Worm (Caenorhabditis elegans): ENCODE results near the gene Y37H2C.4.
"Not testable (repeated sequence)": the region's sequence is repeated elsewhere in the genome, so short reads cannot be mapped to it uniquely, and the experiment has no call there.

Y37H2C.4 gene

ce11 chrV:18290642-18291041 is 20.1 kb downstream of the Y37H2C.4 start, which contains the start of gene Y51A2A.4:
Y51A2A.4 (plus strand) TSS chrV:18290942.
- no peak for TF ChIP-seq pqm-1 (tag; optimal IDR thresholded peaks at IDR 0.05)
- TF ChIP-seq nhr-77 (tag; optimal IDR thresholded peaks at IDR 0.05): no peak
- no peak for TF ChIP-seq unc-62 (GFP tag; optimal IDR thresholded peaks at IDR 0.05)
- no peak for TF ChIP-seq ceh-28 (tag; optimal IDR thresholded peaks at IDR 0.05)
- TF ChIP-seq fkh-10 (GFP tag; optimal IDR thresholded peaks at IDR 0.05): no peak
- TF ChIP-seq nhr-23 (tag; optimal IDR thresholded peaks at IDR 0.05): no peak
- TF ChIP-seq egl-5 (tag; optimal IDR thresholded peaks at IDR 0.05): no peak
- no peak for TF ChIP-seq ceh-82 (tag; optimal IDR thresholded peaks at IDR 0.05)
- TF ChIP-seq nfya-1 (tag; optimal IDR thresholded peaks at IDR 0.05; ENCODE audit: insufficient read depth): no peak

DNA sequence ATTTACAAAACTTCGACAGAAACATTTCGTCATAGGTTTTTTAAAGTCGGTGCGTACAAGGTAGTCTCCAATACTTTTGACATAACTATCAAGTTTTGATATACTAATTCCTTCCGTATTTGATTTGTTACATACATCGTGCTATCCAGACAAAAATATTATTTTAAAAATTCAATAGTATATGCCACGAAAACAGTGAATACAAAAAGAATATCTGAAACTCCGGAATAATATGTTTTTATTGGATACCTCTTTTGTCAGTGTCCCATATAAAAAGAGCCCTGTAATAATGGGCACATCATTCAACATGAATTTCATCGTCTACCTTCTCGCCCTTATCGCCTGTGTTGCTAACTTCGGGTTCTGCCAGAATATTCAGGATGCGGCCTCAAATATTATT is 21.8 kb downstream of the Y37H2C.4 start, which contains the start of gene Y51A2A.12:
Gene Y51A2A.12, plus strand, starts transcription at position 301 of the 400 bp plus-strand sequence.
- TF ChIP-seq ztf-4 (tag; optimal IDR thresholded peaks at IDR 0.05) (no peak), elt-3 (tag; optimal IDR thresholded peaks at IDR 0.05) (no peak), fos-1 (tag; optimal IDR thresholded peaks at IDR 0.05) (no peak), mdl-1 (tag; optimal IDR thresholded peaks at IDR 0.05) (no peak), ZK546.5 (tag; optimal IDR thresholded peaks at IDR 0.05) (no peak), pqm-1 (tag; optimal IDR thresholded peaks at IDR 0.05) (no peak)

- TF ChIP-seq mml-1 (tag; optimal IDR thresholded peaks at IDR 0.05) (no peak), nhr-43 (tag; optimal IDR thresholded peaks at IDR 0.05; ENCODE audit: poor library complexity, severe bottlenecking) (no peak), jun-1 (tag; optimal IDR thresholded peaks at IDR 0.05) (no peak), lin-39 (tag; optimal IDR thresholded peaks at IDR 0.05) (no peak), ceh-28 (tag; optimal IDR thresholded peaks at IDR 0.05) (no peak), tbx-2 (tag; optimal IDR thresholded peaks at IDR 0.05) (no peak), nhr-23 (tag; optimal IDR thresholded peaks at IDR 0.05) (no peak), ceh-82 (tag; optimal IDR thresholded peaks at IDR 0.05) (no peak), egl-27 (tag; optimal IDR thresholded peaks at IDR 0.05) (no peak), R02D3.7 (tag; optimal IDR thresholded peaks at IDR 0.05) (no peak), egl-5 (tag; optimal IDR thresholded peaks at IDR 0.05) (no peak), aly-2 (tag; optimal IDR thresholded peaks at IDR 0.05) (no peak), elt-3 (tag; optimal IDR thresholded peaks at IDR 0.05) (no peak)
These were observed 28.0 kb downstream of the Y37H2C.4 start, which contains the start of gene Y51A2A.5 for ce11 chrV:18298506-18298905. Y51A2A.5 (plus strand) TSS chrV:18298806.

DNA sequence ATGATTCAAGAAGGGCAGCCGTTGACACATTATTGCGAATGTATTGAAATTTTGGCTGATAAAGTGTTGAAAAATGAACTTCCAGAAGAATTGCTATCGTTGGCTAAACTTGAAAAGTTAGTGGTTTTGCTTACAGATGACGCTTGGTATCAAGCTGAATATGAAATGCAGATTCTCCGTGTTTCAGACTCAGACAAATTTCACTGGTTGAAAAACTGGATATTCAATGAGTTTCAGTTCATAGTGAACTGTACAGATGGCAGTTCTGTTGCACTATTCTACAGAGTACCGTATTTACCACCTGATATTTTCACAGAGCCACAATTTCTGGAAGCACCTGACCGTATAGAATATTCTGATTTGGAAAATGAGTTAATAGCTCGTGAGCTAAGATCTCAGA is 28.8 kb downstream of the Y37H2C.4 start:
- no peak for TF ChIP-seq nhr-67 (tag; optimal IDR thresholded peaks at IDR 0.05)
- no peak for TF ChIP-seq egl-5 (tag; optimal IDR thresholded peaks at IDR 0.05)
- TF ChIP-seq elt-1 (tag; optimal IDR thresholded peaks at IDR 0.05): no peak
- TF ChIP-seq elt-2 (tag; optimal IDR thresholded peaks at IDR 0.05): no peak
- TF ChIP-seq ceh-16 (tag; optimal IDR thresholded peaks at IDR 0.05): no peak
- TF ChIP-seq daf-12 (tag; optimal IDR thresholded peaks at IDR 0.05): no peak
- TF ChIP-seq skn-1 (tag; optimal IDR thresholded peaks at IDR 0.05): no peak
- no peak for TF ChIP-seq nhr-23 (tag; optimal IDR thresholded peaks at IDR 0.05)

DNA sequence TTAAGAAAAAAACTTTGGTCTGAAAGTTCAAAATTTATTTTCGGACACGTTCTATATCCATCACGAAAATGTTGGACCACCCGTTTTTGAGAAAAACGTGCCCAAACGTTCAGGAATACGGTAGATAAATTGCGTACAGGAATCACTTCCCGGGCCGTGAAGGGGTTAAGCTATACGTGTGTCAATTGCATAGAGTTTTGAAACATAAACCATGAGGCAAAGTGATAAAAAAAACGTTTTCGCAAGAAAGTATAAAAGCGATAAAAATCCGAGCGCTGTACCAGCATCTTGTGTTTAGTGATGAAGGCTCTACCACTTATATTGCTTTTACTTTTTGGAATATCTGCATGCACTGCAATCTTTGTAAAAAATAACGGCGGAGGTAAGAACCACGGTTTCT is 31.9 kb downstream of the Y37H2C.4 start, which contains the start of gene Y51A2A.6:
Gene Y51A2A.6, plus strand, starts transcription at position 301 of the 400 bp plus-strand sequence.
- TF ChIP-seq fkh-10 (GFP tag; optimal IDR thresholded peaks at IDR 0.05); mdl-1 (tag; optimal IDR thresholded peaks at IDR 0.05); nhr-11 (tag; optimal IDR thresholded peaks at IDR 0.05): not testable (repeated sequence)

DNA sequence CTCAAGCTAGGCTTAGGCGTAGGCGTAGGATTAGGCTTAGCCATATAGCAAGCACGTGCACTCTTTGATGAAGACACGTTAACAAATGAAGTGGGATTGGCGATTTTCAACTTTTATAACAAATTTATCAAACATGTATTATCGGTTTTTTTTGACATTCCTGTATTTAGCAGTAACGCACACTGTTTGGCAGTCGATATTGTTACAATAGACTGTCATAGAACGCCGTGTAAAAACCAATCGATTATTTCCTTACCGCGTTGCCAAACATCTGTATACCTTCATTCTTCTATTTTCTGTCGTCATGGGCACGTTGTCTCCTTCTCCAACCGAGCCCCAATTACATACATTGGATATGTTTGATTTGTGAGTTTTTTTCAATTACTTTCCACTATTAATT is 47.8 kb downstream of the Y37H2C.4 start, which contains the start of gene fbxb-119:
Gene fbxb-119, plus strand, starts transcription at position 301 of the 400 bp plus-strand sequence.
- TF ChIP-seq pha-4 (tag; optimal IDR thresholded peaks at IDR 0.05) (no peak), nhr-23 (tag; optimal IDR thresholded peaks at IDR 0.05) (no peak), elt-3 (tag; optimal IDR thresholded peaks at IDR 0.05) (no peak), egl-27 (tag; optimal IDR thresholded peaks at IDR 0.05) (no peak), aly-2 (tag; optimal IDR thresholded peaks at IDR 0.05) (no peak), elt-2 (tag; optimal IDR thresholded peaks at IDR 0.05) (no peak), mdl-1 (tag; optimal IDR thresholded peaks at IDR 0.05) (no peak), skn-1 (tag; optimal IDR thresholded peaks at IDR 0.05) (no peak), unc-39 (tag; optimal IDR thresholded peaks at IDR 0.05) (no peak), unc-62 (GFP tag; optimal IDR thresholded peaks at IDR 0.05) (no peak), nfya-1 (tag; optimal IDR thresholded peaks at IDR 0.05; ENCODE audit: insufficient read depth) (no peak), jun-1 (tag; optimal IDR thresholded peaks at IDR 0.05) (no peak), nhr-11 (tag; optimal IDR thresholded peaks at IDR 0.05) (no peak), lin-39 (tag; optimal IDR thresholded peaks at IDR 0.05) (no peak), nhr-77 (tag; optimal IDR thresholded peaks at IDR 0.05) (no peak), nhr-43 (tag; optimal IDR thresholded peaks at IDR 0.05; ENCODE audit: poor library complexity, severe bottlenecking) (no peak), mml-1 (tag; optimal IDR thresholded peaks at IDR 0.05) (no peak)
